Worm (Caenorhabditis elegans) whole organism, L1 larva: Measurements from ENCODE around the gene xbp-1.
A peak's percentile ranks its signal among the peaks of the same experiment; 100 is the strongest.

Experiments
- C04F5.9 ChIP-seq: sonication (generic microtip); optimal IDR thresholded peaks from 2 replicates; lab custom pipeline; 2016; ENCODE audit warnings: missing genetic modification characterization, missing compliant biosample characterization
- Y116A8C.19 ChIP-seq: sonication (generic microtip); optimal IDR thresholded peaks from 2 replicates; lab custom pipeline; 2016; ENCODE audit warnings: missing compliant biosample characterization, missing genetic modification characterization, borderline replicate concordance
- aly-2 ChIP-seq: fragments of 150-350 bp; optimal IDR thresholded peaks from 2 replicates; lab custom pipeline; 2014; ENCODE audit warnings: missing biosample characterization, missing genetic modification characterization
- ama-1 ChIP-seq: fragments of 150-350 bp; optimal IDR thresholded peaks from 2 replicates; lab custom pipeline; 2014
- blmp-1 ChIP-seq: fragments of 150-350 bp; optimal IDR thresholded peaks from 2 replicates; lab custom pipeline; 2014; ENCODE audit warnings: missing biosample characterization, missing genetic modification characterization
- ceh-63 ChIP-seq: fragments of 200-800 bp; sonication (Bioruptor generic); optimal IDR thresholded peaks from 2 replicates; lab custom pipeline; 2018; ENCODE audit warnings: mild to moderate bottlenecking, missing genetic modification characterization, missing compliant biosample characterization
- ceh-82 ChIP-seq, 3 experiments: fragments of 150-350 bp in 1 of 3; sonication (generic microtip) in 2 of 3; optimal IDR thresholded peaks; 2 replicates each; lab custom pipeline; 2014 to 2017; ENCODE audit warnings: missing biosample characterization in 3 of 3, missing genetic modification characterization in 3 of 3
- ces-1 ChIP-seq: fragments of 150-350 bp; optimal IDR thresholded peaks from 2 replicates; lab custom pipeline; 2014; ENCODE audit warnings: missing biosample characterization, missing genetic modification reagents, missing genetic modification characterization
- dpl-1 ChIP-seq, 3 experiments: fragments of 150-350 bp in 2 of 3; sonication (generic microtip) in 1 of 3; optimal IDR thresholded peaks; 2 replicates each; lab custom pipeline; 2014 to 2017; ENCODE audit warnings: missing biosample characterization in 3 of 3, missing genetic modification characterization in 3 of 3, missing genetic modification reagents in 3 of 3
- dsc-1 ChIP-seq: sonication (generic microtip); optimal IDR thresholded peaks from 2 replicates; lab custom pipeline; 2016; ENCODE audit warnings: mild to moderate bottlenecking, missing genetic modification characterization, missing compliant biosample characterization
- egl-13 ChIP-seq: sonication (generic microtip); optimal IDR thresholded peaks from 2 replicates; lab custom pipeline; 2016; ENCODE audit warnings: missing genotype, missing genetic modification reagents, missing genetic modification characterization, missing compliant biosample characterization
- ets-5 ChIP-seq: fragments of 200-800 bp; sonication (Bioruptor generic); IDR thresholded peaks from 2 replicates; pipeline ENCODE4 v1.3.6; 2022; ENCODE audit warnings: missing genetic modification characterization, missing compliant biosample characterization
- fos-1 ChIP-seq: fragments of 150-350 bp; optimal IDR thresholded peaks from 2 replicates; lab custom pipeline; 2014; ENCODE audit warnings: missing biosample characterization, missing genetic modification characterization
- hlh-17 ChIP-seq: fragments of 200-800 bp; sonication (Bioruptor generic); optimal IDR thresholded peaks from 2 replicates; lab custom pipeline; 2018; ENCODE audit warnings: missing genetic modification characterization, mild to moderate bottlenecking, missing compliant biosample characterization, moderate library complexity, borderline replicate concordance
- irx-1 ChIP-seq: sonication (generic microtip); optimal IDR thresholded peaks from 2 replicates; lab custom pipeline; 2016; ENCODE audit warnings: missing genetic modification characterization, missing compliant biosample characterization
- isw-1 ChIP-seq: fragments of 200-800 bp; sonication (Bioruptor generic); IDR thresholded peaks from 2 replicates; pipeline ENCODE4 v1.3.6; 2022; ENCODE audit warnings: missing genetic modification characterization, missing compliant biosample characterization
- lin-13 ChIP-seq: fragments of 150-350 bp; optimal IDR thresholded peaks from 2 replicates; lab custom pipeline; 2014; ENCODE audit warnings: missing biosample characterization, missing genetic modification reagents, missing genetic modification characterization
- lin-15B ChIP-seq: fragments of 150-350 bp; sonication (generic microtip); optimal IDR thresholded peaks from 3 replicates; lab custom pipeline; 2014; ENCODE audit warnings: missing biosample characterization, missing genetic modification characterization
- lir-3 ChIP-seq: sonication (generic microtip); optimal IDR thresholded peaks from 2 replicates; lab custom pipeline; 2016; ENCODE audit warnings: mild to moderate bottlenecking, missing genetic modification characterization, moderate library complexity, missing compliant biosample characterization; ENCODE audit not compliant: poor library complexity
- lsy-2 ChIP-seq, 2 experiments: fragments of 150-350 bp; optimal IDR thresholded peaks; 2 replicates each; lab custom pipeline; 2014; ENCODE audit warnings: missing biosample characterization in 2 of 2, missing genetic modification characterization in 2 of 2
- mab-9 ChIP-seq: fragments of 200-800 bp; sonication (Bioruptor generic); IDR thresholded peaks from 2 replicates; pipeline ENCODE4 v1.3.6; 2022; ENCODE audit warnings: missing genetic modification reagents, missing genetic modification characterization, missing compliant biosample characterization
- mdl-1 ChIP-seq, 2 experiments: fragments of 150-350 bp; optimal IDR thresholded peaks; 2 replicates each; lab custom pipeline; 2014 to 2017; ENCODE audit warnings: missing biosample characterization in 2 of 2, missing genetic modification characterization in 2 of 2, inconsistent platforms in 1 of 2
- mep-1 ChIP-seq: fragments of 150-350 bp; optimal IDR thresholded peaks from 2 replicates; lab custom pipeline; 2014; ENCODE audit warnings: missing biosample characterization, missing genetic modification characterization
- nhr-12 ChIP-seq: sonication (generic microtip); optimal IDR thresholded peaks from 2 replicates; lab custom pipeline; 2017; ENCODE audit warnings: missing biosample characterization, missing genetic modification characterization
- nhr-237 ChIP-seq: fragments of 150-350 bp; optimal IDR thresholded peaks from 2 replicates; lab custom pipeline; 2014; ENCODE audit warnings: missing biosample characterization, missing genetic modification characterization
- nhr-28 ChIP-seq: fragments of 150-350 bp; optimal IDR thresholded peaks from 2 replicates; lab custom pipeline; 2014; ENCODE audit warnings: missing biosample characterization, missing genetic modification characterization
- nhr-77 ChIP-seq: fragments of 150-350 bp; optimal IDR thresholded peaks from 2 replicates; lab custom pipeline; 2014; ENCODE audit warnings: missing biosample characterization, missing genetic modification characterization
- nhr-84 ChIP-seq: sonication (generic microtip); optimal IDR thresholded peaks from 2 replicates; lab custom pipeline; 2017; ENCODE audit warnings: missing biosample characterization, missing genetic modification characterization
- nhr-90 ChIP-seq: sonication (generic microtip); optimal IDR thresholded peaks from 2 replicates; lab custom pipeline; 2016; ENCODE audit warnings: mild to moderate bottlenecking, missing genetic modification characterization, missing compliant biosample characterization; ENCODE audit not compliant: poor library complexity
- pax-3 ChIP-seq: fragments of 200-800 bp; sonication (Bioruptor generic); optimal IDR thresholded peaks from 2 replicates; lab custom pipeline; 2018; ENCODE audit warnings: mild to moderate bottlenecking, missing genetic modification characterization, moderate library complexity, missing compliant biosample characterization
- rnt-1 ChIP-seq: sonication (generic microtip); optimal IDR thresholded peaks from 2 replicates; lab custom pipeline; 2016; ENCODE audit warnings: mild to moderate bottlenecking, missing genetic modification characterization, moderate library complexity, missing compliant biosample characterization
- skn-1 ChIP-seq: fragments of 150-350 bp; optimal IDR thresholded peaks from 2 replicates; lab custom pipeline; 2014; ENCODE audit warnings: missing biosample characterization, missing genetic modification characterization
- sox-4 ChIP-seq: sonication (generic microtip); optimal IDR thresholded peaks from 2 replicates; lab custom pipeline; 2016; ENCODE audit warnings: missing genetic modification characterization, missing compliant biosample characterization
- sptf-1 ChIP-seq: fragments of 150-350 bp; optimal IDR thresholded peaks from 2 replicates; lab custom pipeline; 2014; ENCODE audit warnings: missing biosample characterization, missing genetic modification characterization
- sup-37 ChIP-seq: fragments of 200-800 bp; sonication (Bioruptor generic); optimal IDR thresholded peaks from 2 replicates; lab custom pipeline; 2018; ENCODE audit warnings: mild to moderate bottlenecking, missing genetic modification characterization, missing compliant biosample characterization
- swsn-7 ChIP-seq: sonication (generic microtip); optimal IDR thresholded peaks from 2 replicates; lab custom pipeline; 2016; ENCODE audit warnings: missing genetic modification characterization, missing compliant biosample characterization
- tbx-2 ChIP-seq: sonication (generic microtip); optimal IDR thresholded peaks from 2 replicates; lab custom pipeline; 2016; ENCODE audit warnings: missing genetic modification characterization, missing compliant biosample characterization
- unc-130 ChIP-seq: fragments of 150-350 bp; optimal IDR thresholded peaks from 2 replicates; lab custom pipeline; 2017; ENCODE audit warnings: missing biosample characterization, missing genetic modification characterization, inconsistent platforms
- unc-30 ChIP-seq: sonication (generic microtip); optimal IDR thresholded peaks from 2 replicates; lab custom pipeline; 2017; ENCODE audit warnings: missing biosample characterization, missing genetic modification characterization
- unc-86 ChIP-seq: sonication (generic microtip); optimal IDR thresholded peaks from 2 replicates; lab custom pipeline; 2016; ENCODE audit warnings: missing genetic modification characterization, missing compliant biosample characterization
- unc-98 ChIP-seq: fragments of 200-800 bp; sonication (Bioruptor generic); IDR thresholded peaks from 2 replicates; pipeline ENCODE4 v1.3.6; 2022; ENCODE audit warnings: missing genetic modification characterization, missing compliant biosample characterization
- vab-15 ChIP-seq: sonication (generic microtip); optimal IDR thresholded peaks from 2 replicates; lab custom pipeline; 2017; ENCODE audit warnings: missing genotype, mild to moderate bottlenecking, missing genetic modification characterization, missing compliant biosample characterization
- zip-4 ChIP-seq: fragments of 200-800 bp; sonication (Bioruptor generic); optimal IDR thresholded peaks from 2 replicates; lab custom pipeline; 2018; ENCODE audit warnings: mild to moderate bottlenecking, missing genetic modification characterization, moderate library complexity, missing compliant biosample characterization

The xbp-1 gene

DNA sequence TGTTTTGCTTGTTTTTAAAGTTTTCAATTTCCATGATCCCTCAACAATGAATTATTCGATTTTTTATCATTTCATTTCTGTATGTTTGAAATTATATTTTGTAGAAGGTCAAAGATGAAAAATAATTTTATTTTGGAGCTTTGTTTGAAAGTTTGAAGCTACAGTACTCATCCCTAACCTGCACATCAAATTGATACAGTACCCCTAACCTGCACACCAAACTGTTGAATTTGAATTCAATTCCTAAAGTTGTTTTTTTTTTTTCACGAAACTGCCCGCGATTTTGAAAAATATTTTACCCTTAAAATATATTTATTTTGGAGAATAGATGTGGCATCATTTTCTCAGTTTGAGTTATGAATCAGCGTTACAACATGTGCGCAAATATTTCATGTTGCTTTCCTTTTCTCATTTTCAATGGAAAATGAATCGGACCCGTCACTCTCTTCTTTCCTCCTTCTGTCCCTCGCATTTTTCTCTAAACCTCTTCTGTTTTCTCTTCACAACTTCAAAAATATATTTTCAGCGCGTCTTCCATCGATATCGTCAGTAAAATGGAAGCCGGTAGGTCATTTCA, 12.2 kb downstream of the xbp-1 start, which contains the start of gene R74.8:
TSS of gene R74.8 (plus strand) at position 527 of the 577 bp plus-strand sequence.
- TF ChIP-seq mep-1 (no peak), blmp-1 (tag; lab: Kevin White, UChicago) (peak; percentile 28), sox-4 (tag; lab: Kevin White, UChicago) (no peak), lsy-2 (tag; optimal IDR thresholded peaks at IDR 0.05; lab: Kevin White, UChicago) (peak in 1 of 2 experiments; percentile 63), nhr-12 (tag; lab: Kevin White, UChicago) (no peak), rnt-1 (no peak), egl-13 (tag; lab: Kevin White, UChicago) (no peak), unc-30 (tag; lab: Kevin White, UChicago) (no peak), ces-1 (GFP tag; lab: Kevin White, UChicago) (no peak), lin-15B (tag; lab: Kevin White, UChicago) (no peak), zip-4 (GFP tag; lab: Kevin White, UChicago) (no peak)

DNA sequence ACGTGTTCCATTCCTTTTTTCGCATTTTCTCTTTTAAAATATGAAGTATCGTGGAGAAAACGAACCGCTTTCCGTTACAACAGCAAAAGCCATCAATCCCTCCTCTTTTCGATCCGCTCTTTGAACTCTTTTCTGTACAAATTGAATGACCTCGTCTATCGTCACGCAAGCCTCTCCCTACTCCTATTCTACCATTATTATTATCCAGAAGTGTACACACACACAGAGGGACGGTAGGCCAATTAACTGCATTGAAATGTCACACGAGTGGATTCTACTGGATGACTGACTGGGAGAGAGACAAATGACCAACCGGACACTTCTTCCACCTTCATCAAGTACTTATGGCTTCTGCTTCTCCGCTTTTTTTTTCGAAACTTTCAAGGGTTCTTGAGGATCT, 14.6 kb downstream of the xbp-1 start:
- no peak for TF ChIP-seq C04F5.9 (tag; lab: Kevin White, UChicago)
- TF ChIP-seq blmp-1 (tag; lab: Kevin White, UChicago), result peak; percentile 29
- TF ChIP-seq skn-1 (tag; lab: Kevin White, UChicago), result no peak
- TF ChIP-seq ama-1 (lab: Kevin White, UChicago), result no peak

DNA sequence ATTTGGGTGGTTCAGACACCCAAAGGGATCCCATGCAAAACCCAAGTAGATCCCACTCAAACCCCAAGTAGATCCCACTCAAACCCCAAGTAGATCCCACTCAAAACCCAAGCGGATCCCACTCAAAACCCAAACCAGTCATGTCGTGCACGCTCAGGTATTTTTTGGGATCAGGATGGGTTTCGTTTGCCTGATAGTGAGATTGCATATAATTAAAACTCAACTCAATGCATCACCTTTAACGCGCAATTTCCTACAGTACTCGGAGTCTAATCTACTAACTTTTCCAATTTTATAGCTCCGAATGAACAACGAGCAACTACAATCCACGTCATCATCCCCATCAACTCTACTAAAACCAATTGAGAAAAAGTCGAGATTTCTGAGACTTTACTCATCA, 15.6 kb downstream of the xbp-1 start, which contains the start of gene phlp-2:
TSS of gene phlp-2 (plus strand) at position 301 of the 400 bp plus-strand sequence.
- TF ChIP-seq fos-1 (tag; lab: Kevin White, UChicago), result no peak
- TF ChIP-seq isw-1 (GFP tag; lab: Robert Waterston, UW), result no peak
- TF ChIP-seq irx-1 (tag; lab: Kevin White, UChicago), result no peak
- TF ChIP-seq mdl-1 (tag; optimal IDR thresholded peaks at IDR 0.05; lab: Kevin White, UChicago), result no peak
- TF ChIP-seq vab-15 (tag; lab: Kevin White, UChicago), result no peak
- TF ChIP-seq unc-98, result no peak
- no peak for TF ChIP-seq dsc-1

DNA sequence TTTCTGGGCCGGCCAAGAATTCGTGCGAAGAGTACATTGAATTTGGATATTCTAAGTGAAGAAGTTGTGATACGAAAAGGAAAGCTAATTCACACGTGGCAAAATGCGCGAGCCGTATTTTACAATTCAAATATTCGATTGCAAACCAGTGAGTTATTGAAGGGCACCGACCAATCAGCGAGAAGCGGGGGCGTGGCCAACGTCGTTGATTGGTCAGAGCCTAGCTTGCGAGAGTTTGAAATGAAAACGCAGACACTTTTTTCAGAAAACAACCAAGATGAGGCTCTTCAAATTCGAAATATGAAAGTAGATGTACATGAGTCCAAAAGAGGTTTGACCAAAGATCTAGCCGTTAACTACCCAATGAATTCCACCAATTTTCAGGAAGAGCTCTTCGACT, 17.1 kb downstream of the xbp-1 start:
- TF ChIP-seq vab-15 (tag; lab: Kevin White, UChicago), result no peak
- no peak for TF ChIP-seq Y116A8C.19 (tag; lab: Kevin White, UChicago)
- no peak for TF ChIP-seq ceh-82 (tag; optimal IDR thresholded peaks at IDR 0.05; lab: Kevin White, UChicago)
- no peak for TF ChIP-seq nhr-77
- TF ChIP-seq sup-37 (GFP tag; lab: Kevin White, UChicago), result no peak
- no peak for TF ChIP-seq fos-1 (tag; lab: Kevin White, UChicago)
- no peak for TF ChIP-seq nhr-12 (tag; lab: Kevin White, UChicago)
- TF ChIP-seq nhr-84 (tag; lab: Kevin White, UChicago), result no peak
- TF ChIP-seq tbx-2 (tag; lab: Kevin White, UChicago), result no peak
- TF ChIP-seq nhr-237 (tag; lab: Kevin White, UChicago), result no peak
- no peak for TF ChIP-seq zip-4 (GFP tag; lab: Kevin White, UChicago)
- TF ChIP-seq unc-130 (tag; lab: Kevin White, UChicago), result no peak
- TF ChIP-seq mdl-1 (tag; optimal IDR thresholded peaks at IDR 0.05; lab: Kevin White, UChicago), result no peak
- no peak for TF ChIP-seq ets-5 (GFP tag; lab: Robert Waterston, UW)
- no peak for TF ChIP-seq mab-9 (GFP tag; lab: Robert Waterston, UW)
- TF ChIP-seq hlh-17 (GFP tag; lab: Kevin White, UChicago), result no peak
- TF ChIP-seq pax-3 (tag; lab: Kevin White, UChicago), result no peak
- TF ChIP-seq rnt-1, result no peak
- no peak for TF ChIP-seq sptf-1 (tag; lab: Kevin White, UChicago)

DNA sequence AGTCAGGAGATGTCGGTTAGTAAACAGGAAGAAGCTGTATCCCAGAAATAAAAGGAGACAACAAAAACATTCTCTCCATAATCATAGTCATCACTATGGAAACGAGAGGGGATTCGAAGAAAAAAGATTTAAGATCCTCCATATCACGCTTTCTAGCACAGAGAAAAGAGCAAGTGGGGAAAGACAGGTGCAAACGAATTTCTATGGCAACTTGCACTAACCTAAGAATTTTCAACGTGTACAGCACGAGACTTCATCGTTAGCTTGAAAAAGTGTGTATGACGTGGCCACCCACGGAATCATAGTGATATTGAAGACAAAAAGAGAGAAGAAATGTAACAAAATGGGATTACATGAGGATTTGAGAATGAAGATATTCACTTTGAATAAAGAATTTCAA, 27.3 kb downstream of the xbp-1 start:
- TF ChIP-seq nhr-28 (tag; lab: Kevin White, UChicago) (no peak), lin-13 (GFP tag; lab: Kevin White, UChicago) (no peak), nhr-84 (tag; lab: Kevin White, UChicago) (no peak), nhr-12 (tag; lab: Kevin White, UChicago) (no peak), ceh-63 (GFP tag; lab: Kevin White, UChicago) (no peak), Y116A8C.19 (tag; lab: Kevin White, UChicago) (no peak), mab-9 (GFP tag; lab: Robert Waterston, UW) (no peak), sup-37 (GFP tag; lab: Kevin White, UChicago) (no peak), lin-15B (tag; lab: Kevin White, UChicago) (no peak), dpl-1 (GFP tag; optimal IDR thresholded peaks at IDR 0.05; lab: Kevin White, UChicago) (no peak), unc-30 (tag; lab: Kevin White, UChicago) (no peak), lir-3 (no peak), ama-1 (lab: Kevin White, UChicago) (no peak), skn-1 (tag; lab: Kevin White, UChicago) (no peak), swsn-7 (tag; lab: Kevin White, UChicago) (no peak), unc-130 (tag; lab: Kevin White, UChicago) (no peak), nhr-90 (no peak), aly-2 (tag; lab: Kevin White, UChicago) (no peak), unc-86 (no peak), mep-1 (no peak)
